Fruit fly (Drosophila melanogaster) Kc167 (cell line): Measurements from ENCODE around the gene CG7194.

ENCODE experiments used
- h ChIP-seq: fragments of >200 bp; optimal IDR thresholded peaks from 3 replicates; lab custom pipeline; 2018; ENCODE audit warnings: missing external identifiers
- ttk ChIP-seq: sonication (Bioruptor generic); optimal IDR thresholded peaks from 2 replicates; lab custom pipeline; 2017; ENCODE audit warnings: missing external identifiers

- TF ChIP-seq ttk (no peak), h (no peak)
These were observed 17.5 kb downstream of the CG7194 start for dm6 chr3L:8286397-8286796.
